Fruit fly (Drosophila melanogaster) whole organism, embryonic: Measurements from ENCODE around the gene CG31360.

Source experiments
- Asciz ChIP-seq: fragments of 200-800 bp; sonication (Bioruptor generic); optimal IDR thresholded peaks from 2 replicates; lab custom pipeline; 2017; ENCODE audit warnings: missing biosample characterization, mild to moderate bottlenecking, missing genetic modification characterization, missing genetic modification reagents
- Bdp1 ChIP-seq: fragments of 200-800 bp; sonication (Bioruptor generic); optimal IDR thresholded peaks from 3 replicates; lab custom pipeline; 2016; ENCODE audit warnings: missing biosample characterization, missing genetic modification characterization
- CG11504 ChIP-seq: fragments of 200-800 bp; sonication (Bioruptor generic); optimal IDR thresholded peaks from 3 replicates; lab custom pipeline; 2019; ENCODE audit warnings: missing biosample characterization, mild to moderate bottlenecking, missing genetic modification characterization, moderate library complexity
- CG12236 ChIP-seq: fragments of 200-800 bp; sonication (Bioruptor generic); optimal IDR thresholded peaks from 2 replicates; lab custom pipeline; 2016; ENCODE audit warnings: missing biosample characterization, missing genetic modification characterization
- CG13287 ChIP-seq: fragments of 200-800 bp; sonication (Bioruptor generic); IDR thresholded peaks from 2 replicates; pipeline ENCODE4 v1.3.6; 2022; ENCODE audit warnings: missing biosample characterization, missing genetic modification characterization; ENCODE audit not compliant: partially characterized antibody
- CG14860 ChIP-seq: fragments of 200-800 bp; sonication (Bioruptor generic); IDR thresholded peaks from 3 replicates; pipeline ENCODE4 v1.3.6; 2022; ENCODE audit warnings: missing biosample characterization, missing genetic modification characterization; ENCODE audit not compliant: partially characterized antibody
- CG16813 ChIP-seq: fragments of 200-800 bp; sonication (Bioruptor generic); IDR thresholded peaks from 3 replicates; pipeline ENCODE4 v1.3.6; 2022; ENCODE audit warnings: missing biosample characterization, missing genetic modification characterization; ENCODE audit not compliant: partially characterized antibody
- CG17328 ChIP-seq: fragments of 200-800 bp; sonication (Bioruptor generic); IDR thresholded peaks from 2 replicates; pipeline ENCODE4 v1.3.6; 2022; ENCODE audit warnings: missing biosample characterization, missing genetic modification characterization
- CG2120 ChIP-seq: fragments of 200-800 bp; sonication (Bioruptor generic); optimal IDR thresholded peaks from 3 replicates; lab custom pipeline; 2016; ENCODE audit warnings: missing biosample characterization, missing genetic modification characterization
- CG2202 ChIP-seq: fragments of 200-800 bp; sonication (Bioruptor generic); optimal IDR thresholded peaks from 2 replicates; lab custom pipeline; 2018; ENCODE audit warnings: missing biosample characterization, mild to moderate bottlenecking, missing genetic modification characterization
- CG34224 ChIP-seq: fragments of 200-800 bp; sonication (Bioruptor generic); IDR thresholded peaks from 3 replicates; pipeline ENCODE4 v1.3.6; 2022; ENCODE audit warnings: missing biosample characterization, missing genetic modification characterization; ENCODE audit not compliant: partially characterized antibody
- CG34376 ChIP-seq: fragments of 200-800 bp; sonication (Bioruptor generic); optimal IDR thresholded peaks from 2 replicates; lab custom pipeline; 2018; ENCODE audit warnings: missing biosample characterization, mild to moderate bottlenecking, missing genetic modification characterization
- CG34422 ChIP-seq: fragments of 200-800 bp; sonication (Bioruptor generic); IDR thresholded peaks from 3 replicates; pipeline ENCODE4 v1.3.6; 2022; ENCODE audit warnings: missing biosample characterization, missing genetic modification characterization
- CG42726 ChIP-seq: fragments of 200-800 bp; sonication (Bioruptor generic); IDR thresholded peaks from 2 replicates; pipeline ENCODE4 v1.3.6; 2022; ENCODE audit warnings: missing biosample characterization, missing genetic modification characterization; ENCODE audit not compliant: partially characterized antibody
- CG5953 ChIP-seq: fragments of 200-800 bp; sonication (Bioruptor generic); IDR thresholded peaks from 2 replicates; pipeline ENCODE4 v1.3.6; 2022; ENCODE audit warnings: missing biosample characterization, missing genetic modification characterization
- CG6272 ChIP-seq: fragments of 200-800 bp; sonication (Bioruptor generic); IDR thresholded peaks from 2 replicates; pipeline ENCODE4 v1.3.6; 2022; ENCODE audit warnings: missing biosample characterization, missing genetic modification characterization
- CG6791 ChIP-seq: fragments of 200-800 bp; sonication (Bioruptor generic); IDR thresholded peaks from 3 replicates; pipeline ENCODE4 v1.3.6; 2022; ENCODE audit warnings: missing biosample characterization, missing genetic modification characterization; ENCODE audit not compliant: partially characterized antibody
- CG7745 ChIP-seq: fragments of 200-800 bp; sonication (Bioruptor generic); optimal IDR thresholded peaks from 2 replicates; lab custom pipeline; 2018; ENCODE audit warnings: missing biosample characterization, mild to moderate bottlenecking, missing genetic modification characterization, moderate library complexity
- CG7963 ChIP-seq: fragments of 200-800 bp; sonication (Bioruptor generic); IDR thresholded peaks from 3 replicates; pipeline ENCODE4 v1.3.6; 2022; ENCODE audit warnings: missing biosample characterization, missing genetic modification characterization; ENCODE audit not compliant: partially characterized antibody
- CG8290 ChIP-seq, 3 experiments: fragments of 200-800 bp; sonication (Bioruptor generic); optimal IDR thresholded peaks; 2 replicates each; lab custom pipeline; 2016 to 2019; ENCODE audit warnings: missing biosample characterization in 3 of 3, missing genetic modification characterization in 3 of 3, mild to moderate bottlenecking in 2 of 3, moderate library complexity in 1 of 3
- CG9932 ChIP-seq: fragments of 200-800 bp; sonication (Bioruptor generic); IDR thresholded peaks from 2 replicates; pipeline ENCODE4 v1.3.6; 2022; ENCODE audit warnings: missing biosample characterization, missing genetic modification characterization
- Dek ChIP-seq: fragments of 200-800 bp; sonication (Bioruptor generic); optimal IDR thresholded peaks from 3 replicates; lab custom pipeline; 2019; ENCODE audit warnings: missing biosample characterization, mild to moderate bottlenecking, missing genetic modification characterization, moderate library complexity
- Eip74EF ChIP-seq, 2 experiments: fragments of 200-800 bp in 1 of 2; fragments of >200 bp in 1 of 2; sonication (Bioruptor generic) in 1 of 2; optimal IDR thresholded peaks; 2 replicates each; lab custom pipeline; 2017 to 2019; ENCODE audit warnings: missing biosample characterization in 2 of 2, missing genetic modification characterization in 2 of 2, mild to moderate bottlenecking in 1 of 2, moderate library complexity in 1 of 2
- Ets97D ChIP-seq: fragments of 200-800 bp; sonication (Bioruptor generic); optimal IDR thresholded peaks from 3 replicates; lab custom pipeline; 2016; ENCODE audit warnings: missing biosample characterization, missing genetic modification characterization
- HLH4C ChIP-seq: fragments of 200-800 bp; sonication (Bioruptor generic); IDR thresholded peaks from 3 replicates; pipeline ENCODE4 v1.3.6; 2022; ENCODE audit warnings: missing biosample characterization, missing genetic modification characterization; ENCODE audit not compliant: partially characterized antibody
- Mad ChIP-seq: fragments of 200-800 bp; sonication (Bioruptor generic); optimal IDR thresholded peaks from 2 replicates; lab custom pipeline; 2016; ENCODE audit warnings: missing biosample characterization, missing genetic modification characterization
- Med ChIP-seq: fragments of 200-800 bp; sonication (Bioruptor generic); peaks from one replicate; lab custom pipeline; 2016; ENCODE audit warnings: missing biosample characterization, missing genetic modification characterization, mild to moderate bottlenecking, inconsistent platforms, moderate library complexity
- Pdp1 ChIP-seq, 2 experiments: fragments of 200-800 bp; sonication (Bioruptor generic); optimal IDR thresholded peaks; 3 replicates each; lab custom pipeline; 2016; ENCODE audit warnings: missing biosample characterization in 2 of 2, missing genetic modification characterization in 2 of 2, mild to moderate bottlenecking in 1 of 2, moderate library complexity in 1 of 2
- Sry-β ChIP-seq: fragments of 200-800 bp; sonication (Bioruptor generic); optimal IDR thresholded peaks from 2 replicates; lab custom pipeline; 2018; ENCODE audit warnings: missing biosample characterization, mild to moderate bottlenecking, missing genetic modification characterization, moderate library complexity
- Xrp1 ChIP-seq: fragments of 200-800 bp; sonication (Bioruptor generic); IDR thresholded peaks from 2 replicates; pipeline ENCODE4 v1.3.6; 2022; ENCODE audit warnings: missing biosample characterization, missing genetic modification characterization
- abd-A ChIP-seq: fragments of 200-800 bp; sonication (Bioruptor generic); optimal IDR thresholded peaks from 3 replicates; lab custom pipeline; 2019; ENCODE audit warnings: missing biosample characterization, mild to moderate bottlenecking, missing genetic modification characterization, moderate library complexity
- crc ChIP-seq: fragments of 200-800 bp; sonication (Bioruptor generic); optimal IDR thresholded peaks from 2 replicates; lab custom pipeline; 2016; ENCODE audit warnings: missing biosample characterization, missing genetic modification characterization
- eve ChIP-seq, 2 experiments: fragments of >200 bp; optimal IDR thresholded peaks; 2 replicates each; lab custom pipeline; 2017; ENCODE audit warnings: missing biosample characterization in 2 of 2, missing genetic modification characterization in 2 of 2
- fd102C ChIP-seq: fragments of 200-800 bp; sonication (Bioruptor generic); optimal IDR thresholded peaks from 2 replicates; lab custom pipeline; 2018; ENCODE audit warnings: missing biosample characterization, mild to moderate bottlenecking, missing genetic modification characterization, moderate library complexity
- inv ChIP-seq: fragments of 200-800 bp; sonication (Bioruptor generic); IDR thresholded peaks from 2 replicates; pipeline ENCODE4 v1.3.6; 2022; ENCODE audit warnings: missing biosample characterization, missing genetic modification characterization; ENCODE audit not compliant: partially characterized antibody
- kni ChIP-seq: fragments of 200-800 bp; sonication (Bioruptor generic); optimal IDR thresholded peaks from 3 replicates; lab custom pipeline; 2017; ENCODE audit warnings: mild to moderate bottlenecking, missing biosample characterization, missing genetic modification reagents, missing genetic modification characterization
- lilli ChIP-seq: fragments of 200-800 bp; sonication (Bioruptor generic); optimal IDR thresholded peaks from 3 replicates; lab custom pipeline; 2016; ENCODE audit warnings: missing biosample characterization, missing genetic modification characterization
- lola ChIP-seq, 3 experiments: fragments of >200 bp in 2 of 3; fragments of 200-800 bp in 1 of 3; sonication (Bioruptor generic) in 1 of 3; optimal IDR thresholded peaks; 2 replicates each; lab custom pipeline; 2017 to 2019; ENCODE audit warnings: missing biosample characterization in 3 of 3, missing genetic modification characterization in 3 of 3, mild to moderate bottlenecking in 1 of 3, moderate library complexity in 1 of 3
- pros ChIP-seq: fragments of 200-800 bp; sonication (Bioruptor generic); optimal IDR thresholded peaks from 3 replicates; lab custom pipeline; 2019; ENCODE audit warnings: missing biosample characterization, mild to moderate bottlenecking, missing genetic modification characterization, moderate library complexity
- sens ChIP-seq: fragments of 200-800 bp; sonication (Bioruptor generic); peaks from one replicate; lab custom pipeline; 2016; ENCODE audit warnings: missing biosample characterization, missing genetic modification characterization
- sisA ChIP-seq: fragments of 200-800 bp; sonication (Bioruptor generic); IDR thresholded peaks from 2 replicates; pipeline ENCODE4 v1.3.6; 2022; ENCODE audit warnings: missing biosample characterization, missing genetic modification characterization
- slbo ChIP-seq: fragments of 200-800 bp; sonication (Bioruptor generic); IDR thresholded peaks from 2 replicates; pipeline ENCODE4 v1.3.6; 2022; ENCODE audit warnings: missing biosample characterization, missing genetic modification characterization
- sna ChIP-seq: fragments of 200-800 bp; sonication (Bioruptor generic); IDR thresholded peaks from 2 replicates; pipeline ENCODE4 v1.3.6; 2022; ENCODE audit warnings: missing biosample characterization, missing genetic modification characterization; ENCODE audit not compliant: partially characterized antibody
- tll ChIP-seq, 2 experiments: fragments of 200-800 bp in 1 of 2; fragments of >200 bp in 1 of 2; sonication (Bioruptor generic) in 1 of 2; optimal IDR thresholded peaks; 2 replicates each; lab custom pipeline; 2017 to 2019; ENCODE audit warnings: missing biosample characterization in 2 of 2, missing genetic modification characterization in 2 of 2, mild to moderate bottlenecking in 1 of 2, moderate library complexity in 1 of 2
- yki ChIP-seq: fragments of >200 bp; optimal IDR thresholded peaks from 3 replicates; lab custom pipeline; 2018

Gene CG31360

DNA sequence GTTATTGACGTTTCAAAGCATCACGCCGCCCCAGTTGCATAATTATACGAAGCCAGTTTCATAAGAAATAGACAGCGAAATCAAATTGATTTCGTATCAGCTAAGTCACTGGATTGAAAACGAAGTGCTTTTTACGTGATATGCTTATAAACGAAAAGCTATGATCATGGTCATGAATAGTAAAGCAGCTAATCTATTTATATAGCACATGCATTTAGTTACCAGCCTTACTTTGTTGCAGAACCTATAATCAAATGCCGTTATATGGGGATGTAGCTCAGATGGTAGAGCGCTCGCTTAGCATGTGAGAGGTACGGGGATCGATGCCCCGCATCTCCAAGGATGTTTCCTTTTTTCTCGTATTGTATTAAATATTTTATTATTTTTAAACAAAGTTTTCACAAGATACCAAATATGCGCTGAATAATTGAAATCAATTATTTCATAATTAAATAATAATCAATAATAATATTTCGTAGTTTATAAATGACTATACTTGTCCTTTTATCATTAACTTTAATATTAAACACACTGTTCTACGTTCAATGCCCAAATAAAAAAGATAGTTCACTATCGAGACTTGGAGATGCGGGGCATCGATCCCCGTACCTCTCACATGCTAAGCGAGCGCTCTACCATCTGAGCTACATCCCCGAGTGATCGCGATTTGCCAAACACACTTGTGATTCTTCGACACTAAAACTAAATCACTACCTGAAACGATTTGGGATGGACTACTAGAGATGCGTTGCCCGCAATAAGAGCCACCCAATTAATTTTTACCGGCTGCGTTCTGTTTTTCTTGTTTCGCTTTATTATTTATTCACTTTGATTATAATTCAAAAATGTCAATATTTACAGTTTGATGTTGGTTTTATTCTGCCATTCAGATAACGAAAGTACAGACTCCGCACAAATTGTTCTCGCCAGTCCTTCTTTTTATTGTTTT is 38.5 kb upstream of the CG31360 start (continued):
- TF ChIP-seq CG9932 = peak; percentile 46; the same call in 1 of the 2 replicates
- no peak for TF ChIP-seq Mad (GFP tag; lab: Kevin White, UChicago)
- peak; percentile 34; the same call in 1 of the 2 replicates for TF ChIP-seq slbo (GFP tag; lab: Robert Waterston, UW)
- TF ChIP-seq CG2120 (GFP tag; lab: Kevin White, UChicago) = peak; percentile 12
- TF ChIP-seq Med (GFP tag; lab: Kevin White, UChicago) = peak; percentile 66
- TF ChIP-seq Xrp1 (GFP tag; lab: Robert Waterston, UW) = 0 out of 2 replicates have a peak, but pooled peaks have one; percentile 21
- no peak for TF ChIP-seq crc
- TF ChIP-seq pros (GFP tag; lab: Kevin White, UChicago) = peak; percentile 19
- no peak for TF ChIP-seq Asciz
- no peak for TF ChIP-seq CG7745 (tag; lab: Kevin White, UChicago)
- peak; percentile 64; the same call in 1 of the 3 replicates for TF ChIP-seq CG7963
- peak; percentile 41; the same call in 1 of the 2 replicates for TF ChIP-seq inv (GFP tag; lab: Robert Waterston, UW)
- peak; percentile 62; the same call in 1 of the 2 replicates for TF ChIP-seq sna
- no peak for TF ChIP-seq CG12236 (GFP tag; lab: Kevin White, UChicago)
- peak; percentile 54 for TF ChIP-seq CG14860 (GFP tag; lab: Robert Waterston, UW)
- TF ChIP-seq CG34376 (GFP tag; lab: Kevin White, UChicago) = peak; percentile 78
- TF ChIP-seq sens (GFP tag; lab: Kevin White, UChicago) = peak; percentile 88
- TF ChIP-seq HLH4C (GFP tag; lab: Robert Waterston, UW) = peak; percentile 74; the same call in 1 of the 3 replicates
- no peak for TF ChIP-seq CG11504 (tag; lab: Kevin White, UChicago)
- peak in 1 of 2 experiments; percentile 36 for TF ChIP-seq tll (GFP tag; optimal IDR thresholded peaks at IDR 0.05; lab: Kevin White, UChicago)
- no peak for TF ChIP-seq CG17328 (GFP tag; lab: Robert Waterston, UW)
- peak; percentile 86 for TF ChIP-seq CG16813 (GFP tag; lab: Robert Waterston, UW)
- TF ChIP-seq eve (GFP tag; optimal IDR thresholded peaks at IDR 0.05; lab: Kevin White, UChicago) = peak in 1 of 2 experiments; percentile 11
- TF ChIP-seq Dek = no peak
- peak; percentile 19 to 95 for TF ChIP-seq Pdp1 (GFP tag; optimal IDR thresholded peaks at IDR 0.05; lab: Kevin White, UChicago)
- no peak for TF ChIP-seq CG2202
- peak; percentile 98 for TF ChIP-seq Bdp1 (GFP tag; lab: Kevin White, UChicago)
- no peak for TF ChIP-seq CG5953 (GFP tag; lab: Robert Waterston, UW)
- TF ChIP-seq Sry-β (GFP tag; lab: Kevin White, UChicago) = peak; percentile 70
- no peak for TF ChIP-seq lola (GFP tag; optimal IDR thresholded peaks at IDR 0.05; lab: Kevin White, UChicago)
- peak; percentile 78 for TF ChIP-seq CG6791
- no peak for TF ChIP-seq sisA (GFP tag; lab: Robert Waterston, UW)
- peak; percentile 6 for TF ChIP-seq kni (GFP tag; lab: Kevin White, UChicago)
- 0 out of 3 replicates have a peak, but pooled peaks have one; percentile 9 for TF ChIP-seq CG34422 (GFP tag; lab: Robert Waterston, UW)
- TF ChIP-seq lilli (GFP tag; lab: Kevin White, UChicago) = peak; percentile 10
- 0 out of 2 replicates have a peak, but pooled peaks have one; percentile 15 for TF ChIP-seq CG6272 (GFP tag; lab: Robert Waterston, UW)
- TF ChIP-seq abd-A = peak; percentile 22
- TF ChIP-seq Ets97D = peak; percentile 6
- TF ChIP-seq Eip74EF (GFP tag; optimal IDR thresholded peaks at IDR 0.05; lab: Kevin White, UChicago) = peak in 1 of 2 experiments; percentile 20
- TF ChIP-seq yki (lab: Kevin White, UChicago) = no peak
- TF ChIP-seq CG42726 (GFP tag; lab: Robert Waterston, UW) = peak; percentile 64
- no peak for TF ChIP-seq CG8290 (GFP tag; optimal IDR thresholded peaks at IDR 0.05; lab: Kevin White, UChicago)
- TF ChIP-seq CG8290 (tag; optimal IDR thresholded peaks at IDR 0.05; lab: Kevin White, UChicago) = peak in 1 of 2 experiments; percentile 20
- TF ChIP-seq fd102C (GFP tag; lab: Kevin White, UChicago) = peak; percentile 54
- TF ChIP-seq CG13287 (GFP tag; lab: Robert Waterston, UW) = peak; percentile 39; the same call in 1 of the 2 replicates
- TF ChIP-seq CG34224 = peak; percentile 46; the same call in 1 of the 3 replicates
